Fruit fly (Drosophila melanogaster): ENCODE data around the gene CG34305.

DNA sequence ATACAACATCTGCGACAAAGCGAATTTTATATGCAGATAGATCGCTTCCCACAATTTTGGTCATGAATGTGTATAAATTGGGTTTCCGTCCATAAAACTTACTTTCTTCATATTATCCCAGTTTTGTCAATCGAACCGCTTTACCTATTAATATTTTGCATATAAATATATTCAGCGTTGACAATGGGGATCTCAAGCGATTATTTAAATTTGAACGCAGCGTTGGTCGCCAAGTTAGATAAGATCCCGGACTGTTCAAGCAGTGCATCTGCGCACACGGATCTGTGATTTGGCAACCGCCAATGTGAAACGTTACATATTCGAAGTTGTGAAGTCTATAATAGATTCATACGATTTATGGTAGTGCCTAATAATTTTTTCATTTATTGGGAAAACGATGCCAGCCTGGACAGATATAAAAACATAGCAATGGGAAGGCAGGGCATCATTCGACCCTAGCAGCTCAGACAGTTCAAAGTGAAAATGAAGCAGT lies 3.7 kb upstream of the CG34305 start, which contains the start of gene TwdlF:
- TF ChIP-seq Abd-B (GFP tag; optimal IDR thresholded peaks at IDR 0.05) (no peak), usp (GFP tag; optimal IDR thresholded peaks at IDR 0.05) (no peak), pan (optimal IDR thresholded peaks at IDR 0.05) (no peak), Dfd (GFP tag; optimal IDR thresholded peaks at IDR 0.05) (no peak), psq (GFP tag; optimal IDR thresholded peaks at IDR 0.05) (no peak), foxo (GFP tag; optimal IDR thresholded peaks at IDR 0.05) (no peak), Hr78 (GFP tag; optimal IDR thresholded peaks at IDR 0.05) (no peak), sage (GFP tag; optimal IDR thresholded peaks at IDR 0.05) (no peak)

All from whole organism, wandering third instar larva.